Worm (Caenorhabditis elegans) whole organism, L4 larva: ENCODE results near the gene K05D4.9.

ENCODE experiments used
- ceh-62 ChIP-seq: sonication (generic microtip); optimal IDR thresholded peaks from 2 replicates; lab custom pipeline; 2017; ENCODE audit warnings: missing biosample characterization, missing genetic modification characterization
- fkh-10 ChIP-seq: fragments of 150-350 bp; optimal IDR thresholded peaks from 2 replicates; lab custom pipeline; 2014; ENCODE audit warnings: missing biosample characterization, missing genetic modification reagents, missing genetic modification characterization
- jun-1 ChIP-seq: fragments of 150-350 bp; optimal IDR thresholded peaks from 2 replicates; lab custom pipeline; 2014; ENCODE audit warnings: missing biosample characterization, missing genetic modification reagents, missing genetic modification characterization
- mdl-1 ChIP-seq, 2 experiments: fragments of 150-350 bp in 1 of 2; sonication (generic microtip) in 1 of 2; optimal IDR thresholded peaks; 2 replicates each; lab custom pipeline; 2014 to 2017; ENCODE audit warnings: missing biosample characterization in 2 of 2, missing genetic modification characterization in 2 of 2
- nhr-42 ChIP-seq: fragments of 200-800 bp; sonication (Bioruptor generic); IDR thresholded peaks from 2 replicates; pipeline ENCODE4 v1.3.6; 2022; ENCODE audit warnings: missing genetic modification characterization, missing compliant biosample characterization
- saeg-2 ChIP-seq: fragments of 200-800 bp; sonication (Bioruptor generic); IDR thresholded peaks from 2 replicates; pipeline ENCODE4 v1.3.6; 2022; ENCODE audit warnings: missing genetic modification reagents, missing genetic modification characterization, missing compliant biosample characterization

- no peak for TF ChIP-seq saeg-2 (GFP tag; lab: Robert Waterston, UW)
- no peak for TF ChIP-seq mdl-1 (tag; optimal IDR thresholded peaks at IDR 0.05; lab: Kevin White, UChicago)
- no peak for TF ChIP-seq nhr-42 (GFP tag; lab: Robert Waterston, UW)
- TF ChIP-seq jun-1 (tag; lab: Kevin White, UChicago), result no peak
- TF ChIP-seq ceh-62 (tag; lab: Kevin White, UChicago), result no peak
- no peak for TF ChIP-seq fkh-10 (GFP tag; lab: Kevin White, UChicago)
Observed at ce11 chrV:16198016-16198415, 26.4 kb upstream of the K05D4.9 start, which contains the start of gene F11A5.5.
